Fruit fly (Drosophila melanogaster) whole organism, embryonic: ENCODE results near the gene CG42764.
A peak's percentile ranks its signal among the peaks of the same experiment; 100 is the strongest.

Experiments
- Abd-B ChIP-seq: fragments of 200-800 bp; sonication (Bioruptor generic); optimal IDR thresholded peaks from 2 replicates; lab custom pipeline; 2018; ENCODE audit warnings: missing biosample characterization, mild to moderate bottlenecking, missing genetic modification characterization, moderate library complexity
- Ada2b ChIP-seq: fragments of 200-800 bp; sonication (Bioruptor generic); IDR thresholded peaks from 2 replicates; pipeline ENCODE4 v1.3.6; 2022; ENCODE audit warnings: missing biosample characterization, missing genetic modification characterization
- Antp ChIP-seq: fragments of 200-800 bp; sonication (Bioruptor generic); optimal IDR thresholded peaks from 3 replicates; lab custom pipeline; 2016; ENCODE audit warnings: missing biosample characterization, missing genetic modification characterization
- Atf-2 ChIP-seq: fragments of 200-800 bp; sonication (Bioruptor generic); optimal IDR thresholded peaks from 2 replicates; lab custom pipeline; 2016; ENCODE audit warnings: missing biosample characterization, missing genetic modification characterization
- BEAF-32 ChIP-seq: fragments of 200-800 bp; sonication (Bioruptor generic); optimal IDR thresholded peaks from 3 replicates; lab custom pipeline; 2017; ENCODE audit warnings: missing biosample characterization, missing genetic modification characterization, mild to moderate bottlenecking, moderate library complexity, missing genetic modification reagents
- CG10366 ChIP-seq: fragments of 200-800 bp; sonication (Bioruptor generic); IDR thresholded peaks from 2 replicates; pipeline ENCODE4 v1.3.6; 2022; ENCODE audit warnings: missing biosample characterization, missing genetic modification characterization
- CG10543 ChIP-seq: fragments of 200-800 bp; sonication (Bioruptor generic); optimal IDR thresholded peaks from 3 replicates; lab custom pipeline; 2017; ENCODE audit warnings: missing biosample characterization, mild to moderate bottlenecking, missing genetic modification characterization, moderate library complexity
- CG11085 ChIP-seq: fragments of 200-800 bp; sonication (Bioruptor generic); IDR thresholded peaks from 2 replicates; pipeline ENCODE4 v1.3.6; 2022; ENCODE audit warnings: missing biosample characterization, missing genetic modification characterization
- CG11504 ChIP-seq: fragments of 200-800 bp; sonication (Bioruptor generic); optimal IDR thresholded peaks from 3 replicates; lab custom pipeline; 2019; ENCODE audit warnings: missing biosample characterization, mild to moderate bottlenecking, missing genetic modification characterization, moderate library complexity
- CG11695 ChIP-seq: fragments of 200-800 bp; sonication (Bioruptor generic); IDR thresholded peaks from 3 replicates; pipeline ENCODE4 v1.3.6; 2022; ENCODE audit warnings: missing biosample characterization, missing genetic modification characterization
- CG12942 ChIP-seq: fragments of 200-800 bp; sonication (Bioruptor generic); optimal IDR thresholded peaks from 3 replicates; lab custom pipeline; 2016; ENCODE audit warnings: missing biosample characterization, missing genetic modification characterization
- CG15601 ChIP-seq: fragments of 200-800 bp; sonication (Bioruptor generic); optimal IDR thresholded peaks from 3 replicates; lab custom pipeline; 2019; ENCODE audit warnings: missing biosample characterization, mild to moderate bottlenecking, missing genetic modification characterization, moderate library complexity
- CG17829 ChIP-seq: fragments of 200-800 bp; optimal IDR thresholded peaks from 2 replicates; lab custom pipeline; 2019; ENCODE audit warnings: missing biosample characterization, mild to moderate bottlenecking, missing genetic modification characterization, moderate library complexity
- CG17912 ChIP-seq: fragments of 200-800 bp; sonication (Bioruptor generic); optimal IDR thresholded peaks from 2 replicates; lab custom pipeline; 2018; ENCODE audit warnings: missing biosample characterization, mild to moderate bottlenecking, missing genetic modification characterization
- CG18619 ChIP-seq: fragments of 200-800 bp; sonication (Bioruptor generic); optimal IDR thresholded peaks from 3 replicates; lab custom pipeline; 2017; ENCODE audit warnings: missing biosample characterization, mild to moderate bottlenecking, missing genetic modification characterization
- CG2712 ChIP-seq: fragments of 200-800 bp; optimal IDR thresholded peaks from 3 replicates; lab custom pipeline; 2019; ENCODE audit warnings: missing biosample characterization, mild to moderate bottlenecking, missing genetic modification characterization, moderate library complexity
- CG30403 ChIP-seq: fragments of 200-800 bp; sonication (Bioruptor generic); optimal IDR thresholded peaks from 3 replicates; lab custom pipeline; 2016; ENCODE audit warnings: missing biosample characterization, missing genetic modification characterization
- CG3995 ChIP-seq: fragments of 200-800 bp; sonication (Bioruptor generic); optimal IDR thresholded peaks from 3 replicates; lab custom pipeline; 2016; ENCODE audit warnings: missing biosample characterization, missing genetic modification characterization
- CG4617 ChIP-seq: fragments of 200-800 bp; sonication (Bioruptor generic); optimal IDR thresholded peaks from 3 replicates; lab custom pipeline; 2016; ENCODE audit warnings: missing biosample characterization, missing genetic modification characterization, borderline replicate concordance
- CG4854 ChIP-seq: fragments of 200-800 bp; sonication (Bioruptor generic); optimal IDR thresholded peaks from 2 replicates; lab custom pipeline; 2016; ENCODE audit warnings: missing biosample characterization, missing genetic modification characterization, inconsistent platforms
- CG5953 ChIP-seq: fragments of 200-800 bp; sonication (Bioruptor generic); IDR thresholded peaks from 2 replicates; pipeline ENCODE4 v1.3.6; 2022; ENCODE audit warnings: missing biosample characterization, missing genetic modification characterization
- CG6272 ChIP-seq: fragments of 200-800 bp; sonication (Bioruptor generic); IDR thresholded peaks from 2 replicates; pipeline ENCODE4 v1.3.6; 2022; ENCODE audit warnings: missing biosample characterization, missing genetic modification characterization
- CG6854 ChIP-seq: fragments of 200-800 bp; sonication (Bioruptor generic); optimal IDR thresholded peaks from 3 replicates; lab custom pipeline; 2017; ENCODE audit warnings: missing biosample characterization, mild to moderate bottlenecking, missing genetic modification characterization
- CkIIα-i1 ChIP-seq: fragments of 200-800 bp; sonication (Bioruptor generic); IDR thresholded peaks from 2 replicates; pipeline ENCODE4 v1.3.6; 2022; ENCODE audit warnings: missing biosample characterization, missing genetic modification characterization
- D ChIP-seq, 2 experiments: fragments of 200-800 bp in 1 of 2; fragments of >200 bp in 1 of 2; sonication (Bioruptor generic) in 1 of 2; optimal IDR thresholded peaks; 2 replicates in 1 of 2; 3 replicates in 1 of 2; lab custom pipeline; 2017; ENCODE audit warnings: mild to moderate bottlenecking in 1 of 2, missing biosample characterization in 1 of 2, missing genetic modification characterization in 1 of 2, missing genetic modification reagents in 1 of 2
- ERR ChIP-seq: fragments of 200-800 bp; sonication (Bioruptor generic); optimal IDR thresholded peaks from 2 replicates; lab custom pipeline; 2016; ENCODE audit warnings: missing biosample characterization, missing genetic modification characterization
- HmgZ ChIP-seq: fragments of 200-800 bp; sonication (Bioruptor generic); optimal IDR thresholded peaks from 2 replicates; lab custom pipeline; 2018; ENCODE audit warnings: missing biosample characterization, mild to moderate bottlenecking, missing genetic modification characterization
- Lim3 ChIP-seq: fragments of 200-800 bp; sonication (Bioruptor generic); IDR thresholded peaks from 2 replicates; pipeline ENCODE4 v1.3.6; 2022; ENCODE audit warnings: missing biosample characterization, missing genetic modification characterization
- MBD-R2 ChIP-seq: fragments of 200-800 bp; sonication (Bioruptor generic); IDR thresholded peaks from 2 replicates; pipeline ENCODE4 v1.3.6; 2022; ENCODE audit warnings: missing biosample characterization, missing genetic modification characterization
- Mad ChIP-seq: fragments of 200-800 bp; sonication (Bioruptor generic); optimal IDR thresholded peaks from 2 replicates; lab custom pipeline; 2016; ENCODE audit warnings: missing biosample characterization, missing genetic modification characterization
- NfI ChIP-seq: fragments of 200-800 bp; sonication (Bioruptor generic); optimal IDR thresholded peaks from 3 replicates; lab custom pipeline; 2018; ENCODE audit warnings: missing biosample characterization, mild to moderate bottlenecking, missing genetic modification characterization, moderate library complexity
- Oaz ChIP-seq: fragments of 200-800 bp; sonication (Bioruptor generic); IDR thresholded peaks from 2 replicates; pipeline ENCODE4 v1.3.6; 2022; ENCODE audit warnings: missing biosample characterization, missing genetic modification characterization
- Usf ChIP-seq: fragments of 200-800 bp; sonication (Bioruptor generic); optimal IDR thresholded peaks from 2 replicates; lab custom pipeline; 2017; ENCODE audit warnings: missing genotype, missing biosample characterization, missing genetic modification characterization
- bcd ChIP-seq: fragments of 200-800 bp; sonication (Bioruptor generic); optimal IDR thresholded peaks from 2 replicates; lab custom pipeline; 2017; ENCODE audit warnings: missing biosample characterization, mild to moderate bottlenecking, missing genetic modification characterization
- cad ChIP-seq: fragments of >200 bp; optimal IDR thresholded peaks from 2 replicates; lab custom pipeline; 2017; ENCODE audit warnings: missing biosample characterization, missing genetic modification characterization
- chn ChIP-seq: fragments of 200-800 bp; sonication (Bioruptor generic); optimal IDR thresholded peaks from 2 replicates; lab custom pipeline; 2016; ENCODE audit warnings: missing biosample characterization, missing genetic modification characterization
- crc ChIP-seq: fragments of 200-800 bp; sonication (Bioruptor generic); optimal IDR thresholded peaks from 2 replicates; lab custom pipeline; 2016; ENCODE audit warnings: missing biosample characterization, missing genetic modification characterization
- fd102C ChIP-seq: fragments of 200-800 bp; sonication (Bioruptor generic); optimal IDR thresholded peaks from 2 replicates; lab custom pipeline; 2018; ENCODE audit warnings: missing biosample characterization, mild to moderate bottlenecking, missing genetic modification characterization, moderate library complexity
- grn ChIP-seq: fragments of 200-800 bp; sonication (Bioruptor generic); optimal IDR thresholded peaks from 3 replicates; lab custom pipeline; 2017; ENCODE audit warnings: missing biosample characterization, missing genetic modification characterization
- hbn ChIP-seq: fragments of 200-800 bp; sonication (Bioruptor generic); IDR thresholded peaks from 2 replicates; pipeline ENCODE4 v1.3.6; 2022; ENCODE audit warnings: missing biosample characterization, missing genetic modification characterization; ENCODE audit not compliant: partially characterized antibody
- knrl ChIP-seq: fragments of 200-800 bp; sonication (Bioruptor generic); IDR thresholded peaks from 3 replicates; pipeline ENCODE4 v1.3.6; 2022; ENCODE audit warnings: missing biosample characterization, missing genetic modification characterization; ENCODE audit not compliant: partially characterized antibody
- pb ChIP-seq: fragments of 200-800 bp; sonication (Bioruptor generic); optimal IDR thresholded peaks from 3 replicates; lab custom pipeline; 2016; ENCODE audit warnings: missing biosample characterization, missing genetic modification characterization
- pfk ChIP-seq: fragments of 200-800 bp; sonication (Bioruptor generic); optimal IDR thresholded peaks from 2 replicates; lab custom pipeline; 2018; ENCODE audit warnings: missing biosample characterization, mild to moderate bottlenecking, missing genetic modification characterization, moderate library complexity
- sug ChIP-seq: fragments of 200-800 bp; optimal IDR thresholded peaks from 2 replicates; lab custom pipeline; 2019; ENCODE audit warnings: missing biosample characterization, mild to moderate bottlenecking, missing genetic modification characterization, moderate library complexity
- vnd ChIP-seq: fragments of 200-800 bp; sonication (Bioruptor generic); IDR thresholded peaks from 3 replicates; pipeline ENCODE4 v1.3.6; 2022; ENCODE audit warnings: missing biosample characterization, missing genetic modification characterization; ENCODE audit not compliant: partially characterized antibody
- wdn ChIP-seq: fragments of 200-800 bp; sonication (Bioruptor generic); IDR thresholded peaks from 2 replicates; pipeline ENCODE4 v1.3.6; 2022; ENCODE audit warnings: missing biosample characterization, missing genetic modification characterization
- zen ChIP-seq: fragments of 200-800 bp; sonication (Bioruptor generic); optimal IDR thresholded peaks from 3 replicates; lab custom pipeline; 2018; ENCODE audit warnings: missing biosample characterization, mild to moderate bottlenecking, missing genetic modification characterization, moderate library complexity
- zf30C ChIP-seq: fragments of 200-800 bp; sonication (Bioruptor generic); optimal IDR thresholded peaks from 3 replicates; lab custom pipeline; 2018; ENCODE audit warnings: missing biosample characterization, mild to moderate bottlenecking, missing genetic modification characterization

Gene CG42764

DNA sequence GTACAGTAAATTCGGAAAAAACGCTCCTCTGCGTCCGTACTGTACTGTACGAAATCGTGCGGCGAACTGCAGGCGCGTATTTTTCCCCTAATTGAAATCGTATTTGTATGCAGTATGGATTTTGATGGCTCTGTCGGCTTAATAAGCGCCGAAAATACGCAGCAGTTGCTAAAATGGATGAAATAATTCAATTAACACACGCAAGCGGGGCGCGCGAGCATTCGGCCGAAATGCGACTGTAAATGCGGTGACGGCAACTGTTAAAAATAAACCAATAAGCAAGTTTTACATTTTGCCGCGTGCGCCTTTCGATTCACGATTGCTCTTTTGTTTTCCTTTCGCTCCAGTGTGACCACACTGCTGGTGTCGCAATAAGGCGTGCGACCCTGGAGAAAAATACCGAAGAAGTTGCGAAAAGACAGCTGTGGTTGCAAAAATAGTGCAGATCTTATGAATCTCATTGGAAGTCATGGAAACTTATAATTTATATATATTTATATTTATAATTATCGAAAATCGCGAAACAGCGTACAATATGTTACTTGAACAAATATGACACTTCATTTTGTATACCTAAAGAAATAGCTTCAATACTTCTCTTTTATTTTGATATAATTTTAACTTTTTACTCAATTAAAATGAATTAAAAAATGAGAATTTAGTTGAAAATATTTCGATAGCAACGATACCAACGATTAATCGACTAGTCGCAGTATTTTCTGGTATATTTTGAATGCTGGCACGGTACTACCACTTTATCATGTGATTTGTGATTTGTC lies 7.4 kb upstream of the CG42764 start, which contains the start of the genes CG32428 and CG5969 (continued):
- no peak for TF ChIP-seq CG4617 (GFP tag; lab: Kevin White, UChicago)
- TF ChIP-seq CG15601: peak; percentile 28
- TF ChIP-seq CG11085: peak; percentile 41; the same call in 1 of the 2 replicates
- peak; percentile 95 for TF ChIP-seq CG3995
- no peak for TF ChIP-seq CG4854 (GFP tag; lab: Kevin White, UChicago)
- no peak; the same call in 1 of the 2 replicates for TF ChIP-seq MBD-R2 (GFP tag; lab: Robert Waterston, UW)
- no peak for TF ChIP-seq fd102C (GFP tag; lab: Kevin White, UChicago)
- no peak for TF ChIP-seq cad (GFP tag; lab: Kevin White, UChicago)
- TF ChIP-seq CG11695: no peak; the same call in 2 of the 3 replicates
- peak; percentile 58 for TF ChIP-seq sug (tag; lab: Kevin White, UChicago)
- no peak for TF ChIP-seq CkIIα-i1 (GFP tag; lab: Robert Waterston, UW)
- TF ChIP-seq Atf-2 (GFP tag; lab: Kevin White, UChicago): no peak
- TF ChIP-seq wdn: 0 out of 2 replicates have a peak, but pooled peaks have one; percentile 43
- TF ChIP-seq knrl (GFP tag; lab: Robert Waterston, UW): no peak
- TF ChIP-seq CG6272 (GFP tag; lab: Robert Waterston, UW): 0 out of 2 replicates have a peak, but pooled peaks have one; percentile 24
- no peak for TF ChIP-seq CG17912
- no peak for TF ChIP-seq Oaz
- peak; percentile 61 for TF ChIP-seq CG10366 (GFP tag; lab: Robert Waterston, UW)
- TF ChIP-seq BEAF-32 (GFP tag; lab: Kevin White, UChicago): peak; percentile 52
- TF ChIP-seq Usf (GFP tag; lab: Kevin White, UChicago): peak; percentile 55
- no peak for TF ChIP-seq ERR (GFP tag; lab: Kevin White, UChicago)
- TF ChIP-seq D (optimal IDR thresholded peaks at IDR 0.05; lab: Kevin White, UChicago): peak; percentile 73
- no peak for TF ChIP-seq D (GFP tag; optimal IDR thresholded peaks at IDR 0.05; lab: Kevin White, UChicago)
- TF ChIP-seq grn: no peak
- TF ChIP-seq CG5953 (GFP tag; lab: Robert Waterston, UW): no peak
- peak; percentile 20 for TF ChIP-seq HmgZ (tag; lab: Kevin White, UChicago)
- peak; percentile 7 for TF ChIP-seq CG6854
- TF ChIP-seq CG18619 (GFP tag; lab: Kevin White, UChicago): peak; percentile 58
- TF ChIP-seq pb (GFP tag; lab: Kevin White, UChicago): no peak
- peak; percentile 67 for TF ChIP-seq NfI (GFP tag; lab: Kevin White, UChicago)
- TF ChIP-seq hbn (GFP tag; lab: Robert Waterston, UW): no peak
- TF ChIP-seq pfk: no peak
- no peak for TF ChIP-seq Mad (GFP tag; lab: Kevin White, UChicago)
- peak; percentile 72 for TF ChIP-seq CG17829 (tag; lab: Kevin White, UChicago)
- no peak for TF ChIP-seq CG10543 (GFP tag; lab: Kevin White, UChicago)
- peak; percentile 84 for TF ChIP-seq CG11504 (tag; lab: Kevin White, UChicago)
- peak; percentile 50 for TF ChIP-seq Ada2b (GFP tag; lab: Robert Waterston, UW)
- TF ChIP-seq Lim3 (GFP tag; lab: Robert Waterston, UW): no peak
- peak; percentile 65 for TF ChIP-seq Abd-B (GFP tag; lab: Kevin White, UChicago)
- peak; percentile 50 for TF ChIP-seq CG30403
- TF ChIP-seq CG12942 (GFP tag; lab: Kevin White, UChicago): peak; percentile 16
- TF ChIP-seq zen (tag; lab: Kevin White, UChicago): peak; percentile 8
- peak; percentile 56 for TF ChIP-seq bcd (GFP tag; lab: Kevin White, UChicago)
- TF ChIP-seq vnd (GFP tag; lab: Robert Waterston, UW): no peak
- peak; percentile 4 for TF ChIP-seq chn (GFP tag; lab: Kevin White, UChicago)
- TF ChIP-seq zf30C (GFP tag; lab: Kevin White, UChicago): no peak
- TF ChIP-seq crc (GFP tag; lab: Kevin White, UChicago): no peak
- peak; percentile 69 for TF ChIP-seq CG2712 (tag; lab: Kevin White, UChicago)
- no peak for TF ChIP-seq Antp
